Worm (Caenorhabditis elegans) whole organism, L2 larva: ENCODE measurements around the gene B0310.2.

Experiments
- C34F6.9 ChIP-seq: fragments of 150-350 bp; optimal IDR thresholded peaks from 2 replicates; lab custom pipeline; 2014; ENCODE audit warnings: missing biosample characterization, missing genetic modification characterization
- F13H6.1 ChIP-seq: sonication (generic microtip); optimal IDR thresholded peaks from 2 replicates; lab custom pipeline; 2016; ENCODE audit warnings: missing genetic modification characterization, missing compliant biosample characterization
- R02D3.7 ChIP-seq: fragments of 150-350 bp; optimal IDR thresholded peaks from 2 replicates; lab custom pipeline; 2014; ENCODE audit warnings: missing biosample characterization, missing genetic modification characterization
- Y55F3AM.14 ChIP-seq: fragments of 200-800 bp; sonication (Bioruptor generic); optimal IDR thresholded peaks from 2 replicates; lab custom pipeline; 2018; ENCODE audit warnings: mild to moderate bottlenecking, missing genetic modification characterization, missing compliant biosample characterization
- ZK546.5 ChIP-seq: sonication (generic microtip); optimal IDR thresholded peaks from 2 replicates; lab custom pipeline; 2017; ENCODE audit warnings: missing biosample characterization, missing genetic modification characterization
- alr-1 ChIP-seq: fragments of 150-350 bp; optimal IDR thresholded peaks from 2 replicates; lab custom pipeline; 2014; ENCODE audit warnings: missing biosample characterization, missing genetic modification characterization
- aly-2 ChIP-seq: fragments of 150-350 bp; optimal IDR thresholded peaks from 2 replicates; lab custom pipeline; 2014; ENCODE audit warnings: missing biosample characterization, missing genetic modification characterization
- ama-1 ChIP-seq: fragments of 150-350 bp; optimal IDR thresholded peaks from 2 replicates; lab custom pipeline; 2018; ENCODE audit warnings: inconsistent platforms
- blmp-1 ChIP-seq: sonication (generic microtip); optimal IDR thresholded peaks from 2 replicates; lab custom pipeline; 2017; ENCODE audit warnings: missing genetic modification characterization, mild to moderate bottlenecking, missing compliant biosample characterization, antibody characterized with exemption, moderate library complexity; ENCODE audit not compliant: insufficient read depth
- ceh-16 ChIP-seq: fragments of 150-350 bp; optimal IDR thresholded peaks from 2 replicates; lab custom pipeline; 2014; ENCODE audit warnings: missing biosample characterization, missing genetic modification characterization
- ceh-82 ChIP-seq: fragments of 150-350 bp; optimal IDR thresholded peaks from 2 replicates; lab custom pipeline; 2014; ENCODE audit warnings: missing biosample characterization, missing genetic modification characterization
- crh-2 ChIP-seq: sonication (generic microtip); optimal IDR thresholded peaks from 2 replicates; lab custom pipeline; 2017; ENCODE audit warnings: missing biosample characterization, missing genetic modification characterization
- dmd-4 ChIP-seq: sonication (generic microtip); optimal IDR thresholded peaks from 2 replicates; lab custom pipeline; 2017; ENCODE audit warnings: missing biosample characterization, missing genetic modification characterization
- egl-27 ChIP-seq: sonication (generic microtip); optimal IDR thresholded peaks from 3 replicates; lab custom pipeline; 2017; ENCODE audit warnings: missing biosample characterization, missing genetic modification reagents, missing genetic modification characterization
- elt-1 ChIP-seq: fragments of 150-350 bp; optimal IDR thresholded peaks from 2 replicates; lab custom pipeline; 2014; ENCODE audit warnings: missing biosample characterization, missing genetic modification characterization
- gmeb-1 ChIP-seq: fragments of 150-350 bp; optimal IDR thresholded peaks from 2 replicates; lab custom pipeline; 2014; ENCODE audit warnings: missing biosample characterization, missing genetic modification characterization
- lin-11 ChIP-seq: fragments of 150-350 bp; sonication (generic microtip); optimal IDR thresholded peaks from 2 replicates; lab custom pipeline; 2014; ENCODE audit warnings: missing biosample characterization, missing genetic modification characterization, inconsistent platforms, mixed read lengths
- lin-13 ChIP-seq: fragments of 150-350 bp; optimal IDR thresholded peaks from 2 replicates; lab custom pipeline; 2014; ENCODE audit warnings: missing biosample characterization, missing genetic modification reagents, missing genetic modification characterization
- lin-39 ChIP-seq: fragments of 150-350 bp; optimal IDR thresholded peaks from 2 replicates; lab custom pipeline; 2014; ENCODE audit warnings: missing biosample characterization, missing genetic modification reagents, missing genetic modification characterization
- lsy-2 ChIP-seq, 2 experiments: fragments of 150-350 bp in 1 of 2; sonication (generic microtip) in 1 of 2; optimal IDR thresholded peaks; 2 replicates each; lab custom pipeline; 2014 to 2017; ENCODE audit warnings: missing biosample characterization in 2 of 2, missing genetic modification characterization in 2 of 2
- mab-5 ChIP-seq: fragments of 150-350 bp; optimal IDR thresholded peaks from 2 replicates; lab custom pipeline; 2014; ENCODE audit warnings: missing biosample characterization, missing genetic modification characterization
- mbf-1 ChIP-seq: sonication (generic microtip); optimal IDR thresholded peaks from 2 replicates; lab custom pipeline; 2017; ENCODE audit warnings: missing biosample characterization, missing genetic modification characterization
- mdl-1 ChIP-seq, 2 experiments: fragments of 150-350 bp in 1 of 2; sonication (generic microtip) in 1 of 2; optimal IDR thresholded peaks; 2 replicates each; lab custom pipeline; 2017; ENCODE audit warnings: missing biosample characterization in 2 of 2, missing genetic modification characterization in 2 of 2
- nhr-10 ChIP-seq: sonication (generic microtip); optimal IDR thresholded peaks from 2 replicates; lab custom pipeline; 2017; ENCODE audit warnings: missing biosample characterization, missing genetic modification characterization
- nhr-11 ChIP-seq: fragments of 150-350 bp; optimal IDR thresholded peaks from 2 replicates; lab custom pipeline; 2014; ENCODE audit warnings: missing biosample characterization, missing genetic modification characterization
- nhr-12 ChIP-seq: fragments of 150-350 bp; optimal IDR thresholded peaks from 2 replicates; lab custom pipeline; 2014; ENCODE audit warnings: missing biosample characterization, missing genetic modification characterization
- nhr-129 ChIP-seq: fragments of 150-350 bp; optimal IDR thresholded peaks from 2 replicates; lab custom pipeline; 2014; ENCODE audit warnings: missing biosample characterization, missing genetic modification characterization
- nhr-21 ChIP-seq: fragments of 150-350 bp; optimal IDR thresholded peaks from 2 replicates; lab custom pipeline; 2014; ENCODE audit warnings: missing biosample characterization, missing genetic modification characterization
- nhr-23 ChIP-seq: fragments of 150-350 bp; optimal IDR thresholded peaks from 2 replicates; lab custom pipeline; 2014; ENCODE audit warnings: missing biosample characterization, missing genetic modification reagents, missing genetic modification characterization
- nhr-237 ChIP-seq: fragments of 150-350 bp; optimal IDR thresholded peaks from 2 replicates; lab custom pipeline; 2014; ENCODE audit warnings: missing biosample characterization, missing genetic modification characterization
- nhr-25 ChIP-seq: fragments of 150-350 bp; sonication (generic microtip); optimal IDR thresholded peaks from 3 replicates; lab custom pipeline; 2014; ENCODE audit warnings: missing biosample characterization, missing genetic modification characterization
- nhr-6 ChIP-seq: fragments of 150-350 bp; optimal IDR thresholded peaks from 2 replicates; lab custom pipeline; 2014; ENCODE audit warnings: missing biosample characterization, missing genetic modification characterization
- nhr-77 ChIP-seq: fragments of 150-350 bp; optimal IDR thresholded peaks from 2 replicates; lab custom pipeline; 2014; ENCODE audit warnings: missing biosample characterization, missing genetic modification characterization
- peb-1 ChIP-seq: fragments of 150-350 bp; optimal IDR thresholded peaks from 2 replicates; lab custom pipeline; 2014; ENCODE audit warnings: missing biosample characterization, missing genetic modification characterization
- sem-4 ChIP-seq: fragments of 150-350 bp; optimal IDR thresholded peaks from 2 replicates; lab custom pipeline; 2014; ENCODE audit warnings: missing biosample characterization, missing genetic modification reagents, missing genetic modification characterization
- skn-1 ChIP-seq: sonication (generic microtip); optimal IDR thresholded peaks from 2 replicates; lab custom pipeline; 2017; ENCODE audit warnings: missing biosample characterization, missing genetic modification characterization
- sma-3 ChIP-seq: sonication (generic microtip); optimal IDR thresholded peaks from 2 replicates; lab custom pipeline; 2016; ENCODE audit warnings: missing genetic modification reagents, missing genetic modification characterization, missing compliant biosample characterization
- sma-9 ChIP-seq, 2 experiments: fragments of 150-350 bp in 1 of 2; sonication (generic microtip) in 1 of 2; optimal IDR thresholded peaks; 2 replicates each; lab custom pipeline; 2014 to 2016; ENCODE audit warnings: missing genetic modification characterization in 2 of 2, mild to moderate bottlenecking in 1 of 2, missing biosample characterization in 1 of 2, missing compliant biosample characterization in 1 of 2, missing genetic modification reagents in 1 of 2, moderate library complexity in 1 of 2
- snpc-4 ChIP-seq: fragments of 150-350 bp; optimal IDR thresholded peaks from 2 replicates; lab custom pipeline; 2014; ENCODE audit warnings: missing biosample characterization, missing genetic modification characterization
- unc-39 ChIP-seq: fragments of 150-350 bp; optimal IDR thresholded peaks from 2 replicates; lab custom pipeline; 2014; ENCODE audit warnings: missing biosample characterization, missing genetic modification characterization
- unc-55 ChIP-seq: fragments of 150-350 bp; sonication (generic microtip); optimal IDR thresholded peaks from 3 replicates; lab custom pipeline; 2014; ENCODE audit warnings: missing biosample characterization, missing genetic modification reagents, missing genetic modification characterization
- unc-62 ChIP-seq: fragments of 150-350 bp; optimal IDR thresholded peaks from 2 replicates; lab custom pipeline; 2014; ENCODE audit warnings: missing biosample characterization, missing genetic modification reagents, missing genetic modification characterization
- zag-1 ChIP-seq: fragments of 150-350 bp; optimal IDR thresholded peaks from 2 replicates; lab custom pipeline; 2014; ENCODE audit warnings: missing biosample characterization, missing genetic modification characterization
- ztf-1 ChIP-seq: fragments of 200-800 bp; sonication (Bioruptor generic); conservative IDR thresholded peaks from 2 replicates; pipeline ENCODE4 v1.3.6; 2022; ENCODE audit warnings: missing genetic modification characterization, missing compliant biosample characterization
- ztf-11 ChIP-seq: sonication (generic microtip); optimal IDR thresholded peaks from 2 replicates; lab custom pipeline; 2017; ENCODE audit warnings: missing biosample characterization, missing genetic modification characterization
- ztf-4 ChIP-seq: fragments of 150-350 bp; optimal IDR thresholded peaks from 2 replicates; lab custom pipeline; 2014; ENCODE audit warnings: missing biosample characterization, missing genetic modification characterization

Gene B0310.2

ce11 chrX:538083-538482 lies 31.3 kb upstream of the B0310.2 start:
- TF ChIP-seq mab-5 (tag; lab: Kevin White, UChicago) (no peak), gmeb-1 (no peak), zag-1 (tag; lab: Kevin White, UChicago) (no peak), ZK546.5 (tag; lab: Kevin White, UChicago) (no peak), sma-3 (GFP tag; lab: Kevin White, UChicago) (no peak), F13H6.1 (tag; lab: Kevin White, UChicago) (no peak), ztf-4 (no peak), mbf-1 (tag; lab: Kevin White, UChicago) (no peak), ama-1 (lab: Kevin White, UChicago) (no peak), nhr-21 (tag; lab: Kevin White, UChicago) (no peak), ceh-16 (tag; lab: Kevin White, UChicago) (no peak), aly-2 (tag; lab: Kevin White, UChicago) (no peak), peb-1 (no peak), unc-62 (GFP tag; lab: Kevin White, UChicago) (no peak), crh-2 (tag; lab: Kevin White, UChicago) (no peak), R02D3.7 (tag; lab: Kevin White, UChicago) (no peak), unc-55 (GFP tag; lab: Kevin White, UChicago) (no peak), sma-9 (GFP tag; optimal IDR thresholded peaks at IDR 0.05; lab: Kevin White, UChicago) (no peak), sma-9 (tag; optimal IDR thresholded peaks at IDR 0.05; lab: Kevin White, UChicago) (no peak)

ce11 chrX:536365-536764 lies 29.6 kb upstream of the B0310.2 start:
- TF ChIP-seq nhr-129 (peak; percentile 58), ztf-1 (GFP tag; lab: Robert Waterston, UW) (no peak), sma-3 (GFP tag; lab: Kevin White, UChicago) (no peak), nhr-237 (tag; lab: Kevin White, UChicago) (no peak), elt-1 (tag; lab: Kevin White, UChicago) (no peak), ama-1 (lab: Kevin White, UChicago) (no peak)

ce11 chrX:535728-536127 lies 29.0 kb upstream of the B0310.2 start, which contains the start of gene F28C10.3:
F28C10.3 (minus strand) TSS chrX:535828.
- TF ChIP-seq aly-2 (tag; lab: Kevin White, UChicago) (no peak), ZK546.5 (tag; lab: Kevin White, UChicago) (no peak), nhr-77 (tag; lab: Kevin White, UChicago) (no peak), zag-1 (tag; lab: Kevin White, UChicago) (peak; percentile 88), nhr-12 (tag; lab: Kevin White, UChicago) (no peak), blmp-1 (tag; lab: Kevin White, UChicago) (peak; percentile 87), unc-55 (GFP tag; lab: Kevin White, UChicago) (peak; percentile 77), lin-39 (no peak), sma-9 (GFP tag; optimal IDR thresholded peaks at IDR 0.05; lab: Kevin White, UChicago) (peak; percentile 100), sma-9 (tag; optimal IDR thresholded peaks at IDR 0.05; lab: Kevin White, UChicago) (peak; percentile 83), C34F6.9 (tag; lab: Kevin White, UChicago) (peak; percentile 88), nhr-25 (tag; lab: Kevin White, UChicago) (peak; percentile 91), nhr-23 (no peak), mdl-1 (tag; optimal IDR thresholded peaks at IDR 0.05; lab: Kevin White, UChicago) (peak; percentile 78 to 87), lsy-2 (tag; optimal IDR thresholded peaks at IDR 0.05; lab: Kevin White, UChicago) (peak; percentile 55 to 88), dmd-4 (tag; lab: Kevin White, UChicago) (no peak), peb-1 (no peak), unc-39 (tag; lab: Kevin White, UChicago) (no peak), nhr-10 (tag; lab: Kevin White, UChicago) (no peak), mbf-1 (tag; lab: Kevin White, UChicago) (no peak), R02D3.7 (tag; lab: Kevin White, UChicago) (no peak), F13H6.1 (tag; lab: Kevin White, UChicago) (peak; percentile 88), gmeb-1 (no peak), lin-11 (tag; lab: Kevin White, UChicago) (no peak), sem-4 (tag; lab: Kevin White, UChicago) (peak; percentile 92), ztf-1 (GFP tag; lab: Robert Waterston, UW) (no peak), crh-2 (tag; lab: Kevin White, UChicago) (peak; percentile 97), snpc-4 (peak; percentile 3), ztf-11 (no peak), egl-27 (tag; lab: Kevin White, UChicago) (peak; percentile 93), nhr-11 (tag; lab: Kevin White, UChicago) (no peak), ceh-16 (tag; lab: Kevin White, UChicago) (peak; percentile 22), lin-13 (peak; percentile 71), ztf-4 (peak; percentile 14), nhr-21 (tag; lab: Kevin White, UChicago) (peak; percentile 94), nhr-129 (peak; percentile 94), ceh-82 (tag; lab: Kevin White, UChicago) (no peak), mab-5 (tag; lab: Kevin White, UChicago) (peak; percentile 79), sma-3 (GFP tag; lab: Kevin White, UChicago) (peak; percentile 81), elt-1 (tag; lab: Kevin White, UChicago) (no peak), nhr-237 (tag; lab: Kevin White, UChicago) (peak; percentile 31), unc-62 (GFP tag; lab: Kevin White, UChicago) (peak; percentile 50), nhr-6 (tag; lab: Kevin White, UChicago) (peak; percentile 86), skn-1 (tag; lab: Kevin White, UChicago) (no peak), ama-1 (lab: Kevin White, UChicago) (no peak), Y55F3AM.14 (GFP tag; lab: Kevin White, UChicago) (peak; percentile 58), alr-1 (no peak)
